Fruit fly (Drosophila melanogaster) whole organism, embryonic: ENCODE measurements around the gene CG31515.

Experiments used
- ATbp ChIP-seq: fragments of 200-800 bp; sonication (Bioruptor generic); optimal IDR thresholded peaks from 2 replicates; lab custom pipeline; 2017; ENCODE audit warnings: missing biosample characterization, mild to moderate bottlenecking, missing genetic modification characterization, missing genetic modification reagents
- Atf3 ChIP-seq: fragments of 200-800 bp; sonication (Bioruptor generic); optimal IDR thresholded peaks from 3 replicates; lab custom pipeline; 2016; ENCODE audit warnings: missing biosample characterization, missing genetic modification characterization
- Atf6 ChIP-seq: fragments of 200-800 bp; sonication (Bioruptor generic); IDR thresholded peaks from 2 replicates; pipeline ENCODE4 v1.3.6; 2022; ENCODE audit warnings: missing biosample characterization, missing genetic modification characterization
- CG10565 ChIP-seq: fragments of 200-800 bp; sonication (Bioruptor generic); optimal IDR thresholded peaks from 3 replicates; lab custom pipeline; 2016; ENCODE audit warnings: missing biosample characterization, mild to moderate bottlenecking, missing genetic modification characterization
- CG11456 ChIP-seq: fragments of 200-800 bp; sonication (Bioruptor generic); IDR thresholded peaks from 3 replicates; pipeline ENCODE4 v1.3.6; 2022; ENCODE audit warnings: missing biosample characterization, missing genetic modification characterization
- CG12104 ChIP-seq: fragments of 200-800 bp; sonication (Bioruptor generic); optimal IDR thresholded peaks from 3 replicates; lab custom pipeline; 2016; ENCODE audit warnings: missing biosample characterization, missing genetic modification characterization
- CG1233 ChIP-seq: fragments of 200-800 bp; sonication (Bioruptor generic); optimal IDR thresholded peaks from 4 replicates; lab custom pipeline; 2018; ENCODE audit warnings: missing biosample characterization, mild to moderate bottlenecking, missing genetic modification characterization
- CG12391 ChIP-seq: fragments of 200-800 bp; sonication (Bioruptor generic); optimal IDR thresholded peaks from 3 replicates; lab custom pipeline; 2018; ENCODE audit warnings: missing biosample characterization, mild to moderate bottlenecking, missing genetic modification characterization, moderate library complexity
- CG13624 ChIP-seq: fragments of 200-800 bp; sonication (Bioruptor generic); optimal IDR thresholded peaks from 2 replicates; lab custom pipeline; 2016; ENCODE audit warnings: missing biosample characterization, missing genetic modification characterization
- CG14441 ChIP-seq: fragments of 200-800 bp; sonication (Bioruptor generic); IDR thresholded peaks from 2 replicates; pipeline ENCODE4 v1.3.6; 2022; ENCODE audit warnings: missing biosample characterization, missing genetic modification characterization
- CG17568 ChIP-seq: fragments of 200-800 bp; sonication (Bioruptor generic); optimal IDR thresholded peaks from 2 replicates; lab custom pipeline; 2018; ENCODE audit warnings: missing biosample characterization, mild to moderate bottlenecking, missing genetic modification characterization, moderate library complexity
- CG2116 ChIP-seq: fragments of 200-800 bp; sonication (Bioruptor generic); optimal IDR thresholded peaks from 3 replicates; lab custom pipeline; 2018; ENCODE audit warnings: missing biosample characterization, mild to moderate bottlenecking, missing genetic modification characterization
- CG2120 ChIP-seq: fragments of 200-800 bp; sonication (Bioruptor generic); optimal IDR thresholded peaks from 3 replicates; lab custom pipeline; 2016; ENCODE audit warnings: missing biosample characterization, missing genetic modification characterization
- CG2875 ChIP-seq: fragments of 200-800 bp; sonication (Bioruptor generic); optimal IDR thresholded peaks from 2 replicates; lab custom pipeline; 2017; ENCODE audit warnings: missing biosample characterization, mild to moderate bottlenecking, missing genetic modification characterization, missing genetic modification reagents
- CG33557 ChIP-seq: fragments of 200-800 bp; sonication (Bioruptor generic); optimal IDR thresholded peaks from 2 replicates; lab custom pipeline; 2019; ENCODE audit warnings: missing biosample characterization, mild to moderate bottlenecking, missing genetic modification characterization, moderate library complexity
- CG34224 ChIP-seq: fragments of 200-800 bp; sonication (Bioruptor generic); IDR thresholded peaks from 3 replicates; pipeline ENCODE4 v1.3.6; 2022; ENCODE audit warnings: missing biosample characterization, missing genetic modification characterization; ENCODE audit not compliant: partially characterized antibody
- CG34376 ChIP-seq: fragments of 200-800 bp; sonication (Bioruptor generic); optimal IDR thresholded peaks from 2 replicates; lab custom pipeline; 2018; ENCODE audit warnings: missing biosample characterization, mild to moderate bottlenecking, missing genetic modification characterization
- CG3838 ChIP-seq: fragments of 200-800 bp; sonication (Bioruptor generic); optimal IDR thresholded peaks from 3 replicates; lab custom pipeline; 2016; ENCODE audit warnings: missing biosample characterization, missing genetic modification characterization
- CG6813 ChIP-seq: fragments of 200-800 bp; sonication (Bioruptor generic); optimal IDR thresholded peaks from 2 replicates; lab custom pipeline; 2017; ENCODE audit warnings: missing biosample characterization, missing genetic modification characterization, mild to moderate bottlenecking, moderate library complexity, missing genetic modification reagents
- CG7372 ChIP-seq: fragments of 200-800 bp; sonication (Bioruptor generic); IDR thresholded peaks from 2 replicates; pipeline ENCODE4 v1.3.6; 2022; ENCODE audit warnings: missing biosample characterization, missing genetic modification characterization
- CG9437 ChIP-seq: fragments of 200-800 bp; sonication (Bioruptor generic); optimal IDR thresholded peaks from 2 replicates; lab custom pipeline; 2018; ENCODE audit warnings: missing biosample characterization, mild to moderate bottlenecking, missing genetic modification characterization
- CrebB ChIP-seq: fragments of 200-800 bp; sonication (Bioruptor generic); optimal IDR thresholded peaks from 3 replicates; lab custom pipeline; 2018; ENCODE audit warnings: missing biosample characterization, mild to moderate bottlenecking, missing genetic modification characterization
- D ChIP-seq, 2 experiments: fragments of 200-800 bp in 1 of 2; fragments of >200 bp in 1 of 2; sonication (Bioruptor generic) in 1 of 2; optimal IDR thresholded peaks; 2 replicates in 1 of 2; 3 replicates in 1 of 2; lab custom pipeline; 2017; ENCODE audit warnings: mild to moderate bottlenecking in 1 of 2, missing biosample characterization in 1 of 2, missing genetic modification characterization in 1 of 2, missing genetic modification reagents in 1 of 2
- Dek ChIP-seq: fragments of 200-800 bp; sonication (Bioruptor generic); optimal IDR thresholded peaks from 3 replicates; lab custom pipeline; 2019; ENCODE audit warnings: missing biosample characterization, mild to moderate bottlenecking, missing genetic modification characterization, moderate library complexity
- Dll ChIP-seq: fragments of 200-800 bp; sonication (Bioruptor generic); IDR thresholded peaks from 4 replicates; pipeline ENCODE4 v1.3.6; 2022; ENCODE audit warnings: missing biosample characterization, missing genetic modification characterization; ENCODE audit not compliant: partially characterized antibody
- ERR ChIP-seq: fragments of 200-800 bp; sonication (Bioruptor generic); optimal IDR thresholded peaks from 2 replicates; lab custom pipeline; 2016; ENCODE audit warnings: missing biosample characterization, missing genetic modification characterization
- Fer2 ChIP-seq: fragments of 200-800 bp; sonication (Bioruptor generic); optimal IDR thresholded peaks from 2 replicates; lab custom pipeline; 2018; ENCODE audit warnings: missing biosample characterization, mild to moderate bottlenecking, missing genetic modification characterization, moderate library complexity
- Hey ChIP-seq: fragments of 200-800 bp; sonication (Bioruptor generic); optimal IDR thresholded peaks from 3 replicates; lab custom pipeline; 2018; ENCODE audit warnings: missing biosample characterization, mild to moderate bottlenecking, missing genetic modification characterization
- Sry-β ChIP-seq: fragments of 200-800 bp; sonication (Bioruptor generic); optimal IDR thresholded peaks from 2 replicates; lab custom pipeline; 2018; ENCODE audit warnings: missing biosample characterization, mild to moderate bottlenecking, missing genetic modification characterization, moderate library complexity
- Ssrp ChIP-seq: fragments of 200-800 bp; sonication (Bioruptor generic); optimal IDR thresholded peaks from 2 replicates; lab custom pipeline; 2018; ENCODE audit warnings: missing biosample characterization, mild to moderate bottlenecking, missing genetic modification characterization, moderate library complexity
- YL-1 ChIP-seq: fragments of 200-800 bp; sonication (Bioruptor generic); optimal IDR thresholded peaks from 3 replicates; lab custom pipeline; 2017; ENCODE audit warnings: missing biosample characterization, mild to moderate bottlenecking, missing genetic modification characterization
- az2 ChIP-seq: fragments of 200-800 bp; sonication (Bioruptor generic); optimal IDR thresholded peaks from 3 replicates; lab custom pipeline; 2016; ENCODE audit warnings: missing biosample characterization, missing genetic modification characterization
- cg ChIP-seq: fragments of 200-800 bp; sonication (Bioruptor generic); optimal IDR thresholded peaks from 3 replicates; lab custom pipeline; 2019; ENCODE audit warnings: missing biosample characterization, mild to moderate bottlenecking, missing genetic modification characterization, moderate library complexity
- dm ChIP-seq: fragments of 200-800 bp; sonication (Bioruptor generic); optimal IDR thresholded peaks from 3 replicates; lab custom pipeline; 2016; ENCODE audit warnings: missing biosample characterization, missing genetic modification characterization
- en ChIP-seq: fragments of 200-800 bp; sonication (Bioruptor generic); optimal IDR thresholded peaks from 2 replicates; lab custom pipeline; 2016; ENCODE audit warnings: missing biosample characterization, missing genetic modification characterization
- ewg ChIP-seq: fragments of 200-800 bp; sonication (Bioruptor generic); optimal IDR thresholded peaks from 3 replicates; lab custom pipeline; 2017; ENCODE audit warnings: mild to moderate bottlenecking, missing biosample characterization, missing genetic modification reagents, missing genetic modification characterization
- lmd ChIP-seq: fragments of 200-800 bp; sonication (Bioruptor generic); IDR thresholded peaks from 2 replicates; pipeline ENCODE4 v1.3.6; 2022; ENCODE audit warnings: missing biosample characterization, missing genetic modification characterization
- luna ChIP-seq: fragments of 200-800 bp; sonication (Bioruptor generic); optimal IDR thresholded peaks from 2 replicates; lab custom pipeline; 2016; ENCODE audit warnings: missing biosample characterization, missing genetic modification characterization
- oc ChIP-seq: fragments of 200-800 bp; sonication (Bioruptor generic); optimal IDR thresholded peaks from 2 replicates; lab custom pipeline; 2018; ENCODE audit warnings: missing biosample characterization, mild to moderate bottlenecking, missing genetic modification characterization, moderate library complexity
- onecut ChIP-seq: fragments of 200-800 bp; sonication (Bioruptor generic); IDR thresholded peaks from 2 replicates; pipeline ENCODE4 v1.3.6; 2022; ENCODE audit warnings: missing biosample characterization, missing genetic modification characterization
- rib ChIP-seq: fragments of 200-800 bp; sonication (Bioruptor generic); IDR thresholded peaks from 2 replicates; pipeline ENCODE4 v1.3.6; 2022; ENCODE audit warnings: missing biosample characterization, missing genetic modification characterization
- row ChIP-seq: fragments of 200-800 bp; sonication (Bioruptor generic); IDR thresholded peaks from 3 replicates; pipeline ENCODE4 v1.3.6; 2022; ENCODE audit warnings: missing biosample characterization, missing genetic modification characterization
- shn ChIP-seq: fragments of 200-800 bp; sonication (Bioruptor generic); optimal IDR thresholded peaks from 3 replicates; lab custom pipeline; 2016; ENCODE audit warnings: missing biosample characterization, missing genetic modification characterization
- slbo ChIP-seq: fragments of 200-800 bp; sonication (Bioruptor generic); IDR thresholded peaks from 2 replicates; pipeline ENCODE4 v1.3.6; 2022; ENCODE audit warnings: missing biosample characterization, missing genetic modification characterization
- sr ChIP-seq: fragments of 200-800 bp; sonication (Bioruptor generic); IDR thresholded peaks from 3 replicates; pipeline ENCODE4 v1.3.6; 2022; ENCODE audit warnings: missing biosample characterization, missing genetic modification characterization
- ssp ChIP-seq: fragments of 200-800 bp; sonication (Bioruptor generic); IDR thresholded peaks from 2 replicates; pipeline ENCODE4 v1.3.6; 2022; ENCODE audit warnings: missing biosample characterization, missing genetic modification characterization
- tgo ChIP-seq: fragments of 200-800 bp; sonication (Bioruptor generic); IDR thresholded peaks from 3 replicates; pipeline ENCODE4 v1.3.6; 2022; ENCODE audit warnings: missing biosample characterization, missing genetic modification characterization
- unc-4 ChIP-seq: fragments of 200-800 bp; sonication (Bioruptor generic); IDR thresholded peaks from 2 replicates; pipeline ENCODE4 v1.3.6; 2022; ENCODE audit warnings: missing biosample characterization, missing genetic modification characterization; ENCODE audit not compliant: partially characterized antibody

CG31515 gene

DNA sequence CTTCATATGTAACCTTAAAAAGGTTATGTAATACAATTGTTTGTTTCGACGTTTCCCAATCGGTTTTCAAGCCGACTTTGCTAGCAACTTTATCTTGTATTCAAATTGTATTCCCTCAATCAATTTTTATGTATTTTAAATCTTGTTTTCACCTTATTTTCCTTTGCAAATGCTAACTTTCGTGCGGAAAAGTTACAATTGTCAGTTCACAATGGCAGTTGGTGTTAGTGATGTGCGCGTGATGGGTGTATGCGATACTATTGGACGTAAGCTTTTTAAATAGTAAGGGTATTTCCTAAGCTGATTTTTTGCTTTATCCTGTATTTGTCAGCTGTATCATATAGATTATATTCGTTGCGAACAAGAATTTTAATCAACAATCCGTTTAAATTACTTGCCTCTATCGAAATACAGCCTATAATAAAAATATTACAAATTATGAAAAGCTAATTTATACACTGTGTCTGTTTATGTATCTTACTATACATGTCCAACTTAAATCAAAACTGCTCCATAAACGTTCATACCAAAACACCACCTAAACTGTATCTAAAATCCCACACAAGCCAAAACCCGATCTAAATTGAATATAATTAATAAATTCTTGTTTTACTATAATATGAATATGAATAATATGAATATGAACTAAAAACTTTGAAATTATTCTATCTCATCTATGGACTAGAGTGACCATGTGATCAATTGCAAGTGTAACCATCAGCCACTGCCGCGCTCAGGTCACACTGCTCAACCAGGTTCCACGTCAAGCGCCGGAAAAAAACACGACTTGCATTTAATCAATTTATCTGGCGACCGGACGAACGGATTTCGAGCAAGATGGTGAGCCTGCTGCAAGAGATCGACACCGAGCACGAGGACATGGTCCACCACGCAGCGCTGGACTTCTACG lies 32.6 kb downstream of the CG31515 start, which contains the start of the genes ATPsynCF6 and Sec13 (continued):
- TF ChIP-seq tgo (GFP tag; lab: Robert Waterston, UW), result peak; percentile 65
- peak; percentile 91 for TF ChIP-seq Dll (GFP tag; lab: Robert Waterston, UW)
- 0 out of 2 replicates have a peak, but pooled peaks have one; percentile 35 for TF ChIP-seq CG7372 (GFP tag; lab: Robert Waterston, UW)
- peak; percentile 68 for TF ChIP-seq CG12391 (tag; lab: Kevin White, UChicago)
- no peak for TF ChIP-seq CG10565 (GFP tag; lab: Kevin White, UChicago)
- peak; percentile 29; the same call in 1 of the 2 replicates for TF ChIP-seq rib
- TF ChIP-seq CG34224 (GFP tag; lab: Robert Waterston, UW), result peak; percentile 82
- peak; percentile 21 for TF ChIP-seq Sry-β (GFP tag; lab: Kevin White, UChicago)
- peak; percentile 19 for TF ChIP-seq CG34376
- TF ChIP-seq CG12104 (GFP tag; lab: Kevin White, UChicago), result peak; percentile 73
- TF ChIP-seq Ssrp (tag; lab: Kevin White, UChicago), result peak; percentile 38
- TF ChIP-seq CG2120 (GFP tag; lab: Kevin White, UChicago), result peak; percentile 56
- TF ChIP-seq onecut (GFP tag; lab: Robert Waterston, UW), result no peak
- TF ChIP-seq CG2116, result no peak
- peak; percentile 77 for TF ChIP-seq slbo (GFP tag; lab: Robert Waterston, UW)
- TF ChIP-seq CG1233 (GFP tag; lab: Kevin White, UChicago), result peak; percentile 37
- no peak for TF ChIP-seq CG17568 (GFP tag; lab: Kevin White, UChicago)
- peak; percentile 86 for TF ChIP-seq row
- TF ChIP-seq luna (GFP tag; lab: Kevin White, UChicago), result no peak
- TF ChIP-seq ATbp (GFP tag; lab: Kevin White, UChicago), result no peak
- TF ChIP-seq ssp (GFP tag; lab: Robert Waterston, UW), result peak; percentile 33; the same call in 1 of the 2 replicates
- no peak for TF ChIP-seq CG2875 (GFP tag; lab: Kevin White, UChicago)
- TF ChIP-seq oc (tag; lab: Kevin White, UChicago), result no peak
- TF ChIP-seq Atf6, result peak; percentile 44
- no peak for TF ChIP-seq CG6813 (GFP tag; lab: Kevin White, UChicago)
- TF ChIP-seq CG3838 (GFP tag; lab: Kevin White, UChicago), result no peak
- TF ChIP-seq lmd (GFP tag; lab: Robert Waterston, UW), result peak; percentile 66
- TF ChIP-seq YL-1 (GFP tag; lab: Kevin White, UChicago), result peak; percentile 82
- no peak for TF ChIP-seq Hey (tag; lab: Kevin White, UChicago)
- TF ChIP-seq unc-4, result peak; percentile 82
- peak; percentile 42 for TF ChIP-seq Dek (tag; lab: Kevin White, UChicago)
- no peak for TF ChIP-seq dm (GFP tag; lab: Kevin White, UChicago)
- no peak for TF ChIP-seq shn (GFP tag; lab: Kevin White, UChicago)
- peak; percentile 20 for TF ChIP-seq CG13624 (GFP tag; lab: Kevin White, UChicago)
- TF ChIP-seq CG33557, result no peak
- TF ChIP-seq CrebB (tag; lab: Kevin White, UChicago), result no peak
- TF ChIP-seq sr (GFP tag; lab: Robert Waterston, UW), result no peak
- TF ChIP-seq CG9437 (GFP tag; lab: Kevin White, UChicago), result peak; percentile 32
- TF ChIP-seq az2 (GFP tag; lab: Kevin White, UChicago), result no peak
- no peak for TF ChIP-seq Atf3
- TF ChIP-seq D (optimal IDR thresholded peaks at IDR 0.05; lab: Kevin White, UChicago), result no peak
- TF ChIP-seq D (GFP tag; optimal IDR thresholded peaks at IDR 0.05; lab: Kevin White, UChicago), result peak; percentile 45
- peak; percentile 7 for TF ChIP-seq ewg (GFP tag; lab: Kevin White, UChicago)
- TF ChIP-seq en, result no peak
- no peak for TF ChIP-seq cg (GFP tag; lab: Kevin White, UChicago)
- peak; percentile 62; the same call in 1 of the 2 replicates for TF ChIP-seq CG14441
- peak; percentile 46 for TF ChIP-seq Fer2 (tag; lab: Kevin White, UChicago)
- TF ChIP-seq CG11456 (GFP tag; lab: Robert Waterston, UW), result peak; percentile 75
- TF ChIP-seq ERR (GFP tag; lab: Kevin White, UChicago), result no peak
